Worm (Caenorhabditis elegans): Measurements from ENCODE around the gene C35D10.7.

Gene C35D10.7

ce11 chrIII:4856109-4856508 is at the start of gene C35D10.7:
Gene C35D10.7, plus strand, starts transcription at chrIII:4856193.
- TF ChIP-seq flt-1 (GFP tag; IDR thresholded peaks at IDR 0.05) = no peak
- no peak for TF ChIP-seq ref-1 (GFP tag; conservative IDR thresholded peaks at IDR 0.05)
- TF ChIP-seq cog-1 (tag; optimal IDR thresholded peaks at IDR 0.05) = no peak
- no peak for TF ChIP-seq tab-1 (GFP tag; IDR thresholded peaks at IDR 0.05)
- no peak for TF ChIP-seq ztf-23 (GFP tag; IDR thresholded peaks at IDR 0.05)
- TF ChIP-seq T22C8.4 (GFP tag; IDR thresholded peaks at IDR 0.05) = no peak
- no peak for TF ChIP-seq klf-2 (GFP tag; conservative IDR thresholded peaks at IDR 0.05)
- no peak for TF ChIP-seq med-1 (GFP tag; optimal IDR thresholded peaks at IDR 0.05; ENCODE audit: insufficient read depth)
- TF ChIP-seq ztf-29 (GFP tag; IDR thresholded peaks at IDR 0.05) = no peak

- TF ChIP-seq ref-1 (GFP tag; conservative IDR thresholded peaks at IDR 0.05) (no peak), med-1 (GFP tag; optimal IDR thresholded peaks at IDR 0.05; ENCODE audit: insufficient read depth) (no peak), flt-1 (GFP tag; IDR thresholded peaks at IDR 0.05) (no peak), cog-1 (tag; optimal IDR thresholded peaks at IDR 0.05) (no peak), klf-2 (GFP tag; conservative IDR thresholded peaks at IDR 0.05) (no peak), tab-1 (GFP tag; IDR thresholded peaks at IDR 0.05) (no peak), ztf-29 (GFP tag; IDR thresholded peaks at IDR 0.05) (no peak), ztf-23 (GFP tag; IDR thresholded peaks at IDR 0.05) (no peak)
Observed at ce11 chrIII:4806345-4806744, 49.6 kb upstream of the C35D10.7 start.

- TF ChIP-seq T22C8.4 (GFP tag; IDR thresholded peaks at IDR 0.05) (no peak), klf-2 (GFP tag; conservative IDR thresholded peaks at IDR 0.05) (no peak), ztf-29 (GFP tag; IDR thresholded peaks at IDR 0.05) (no peak), flt-1 (GFP tag; IDR thresholded peaks at IDR 0.05) (no peak), med-1 (GFP tag; optimal IDR thresholded peaks at IDR 0.05; ENCODE audit: insufficient read depth) (no peak), ref-1 (GFP tag; conservative IDR thresholded peaks at IDR 0.05) (no peak), ztf-23 (GFP tag; IDR thresholded peaks at IDR 0.05) (no peak), tab-1 (GFP tag; IDR thresholded peaks at IDR 0.05) (no peak)
Observed at ce11 chrIII:4808089-4808488, 47.9 kb upstream of the C35D10.7 start.

ce11 chrIII:4809526-4810153 is 46.4 kb upstream of the C35D10.7 start, which contains the start of gene pal-1:
Gene pal-1, minus strand, starts transcription at chrIII:4809576.
- TF ChIP-seq ref-1 (GFP tag; conservative IDR thresholded peaks at IDR 0.05) (no peak), med-1 (GFP tag; optimal IDR thresholded peaks at IDR 0.05; ENCODE audit: insufficient read depth) (no peak), cog-1 (tag; optimal IDR thresholded peaks at IDR 0.05) (no peak), klf-2 (GFP tag; conservative IDR thresholded peaks at IDR 0.05) (no peak), ztf-29 (GFP tag; IDR thresholded peaks at IDR 0.05) (no peak)

- TF ChIP-seq med-1 (GFP tag; optimal IDR thresholded peaks at IDR 0.05; ENCODE audit: insufficient read depth) = no peak
- TF ChIP-seq klf-2 (GFP tag; conservative IDR thresholded peaks at IDR 0.05) = no peak
- TF ChIP-seq ztf-23 (GFP tag; IDR thresholded peaks at IDR 0.05) = no peak
- no peak for TF ChIP-seq ref-1 (GFP tag; conservative IDR thresholded peaks at IDR 0.05)
- no peak for TF ChIP-seq cog-1 (tag; optimal IDR thresholded peaks at IDR 0.05)
- TF ChIP-seq ztf-29 (GFP tag; IDR thresholded peaks at IDR 0.05) = no peak
- no peak for TF ChIP-seq T22C8.4 (GFP tag; IDR thresholded peaks at IDR 0.05)
- TF ChIP-seq flt-1 (GFP tag; IDR thresholded peaks at IDR 0.05) = no peak
- TF ChIP-seq tab-1 (GFP tag; IDR thresholded peaks at IDR 0.05) = no peak
Observed at ce11 chrIII:4811195-4811594, 44.8 kb upstream of the C35D10.7 start, which contains the start of gene C38D4.7. Gene C38D4.7, minus strand, starts transcription at chrIII:4811295.

- TF ChIP-seq T22C8.4 (GFP tag; IDR thresholded peaks at IDR 0.05) = no peak
Observed at ce11 chrIII:4814730-4815129, 41.3 kb upstream of the C35D10.7 start, which contains the start of gene arl-6. Gene arl-6, minus strand, starts transcription at chrIII:4814830.

- TF ChIP-seq flt-1 (GFP tag; IDR thresholded peaks at IDR 0.05) = no peak
- TF ChIP-seq tab-1 (GFP tag; IDR thresholded peaks at IDR 0.05) = no peak
- TF ChIP-seq ref-1 (GFP tag; conservative IDR thresholded peaks at IDR 0.05) = no peak
- no peak for TF ChIP-seq med-1 (GFP tag; optimal IDR thresholded peaks at IDR 0.05; ENCODE audit: insufficient read depth)
- TF ChIP-seq klf-2 (GFP tag; conservative IDR thresholded peaks at IDR 0.05) = no peak
- no peak for TF ChIP-seq ztf-23 (GFP tag; IDR thresholded peaks at IDR 0.05)
- no peak for TF ChIP-seq T22C8.4 (GFP tag; IDR thresholded peaks at IDR 0.05)
- TF ChIP-seq ztf-29 (GFP tag; IDR thresholded peaks at IDR 0.05) = no peak
- no peak for TF ChIP-seq cog-1 (tag; optimal IDR thresholded peaks at IDR 0.05)
Observed at ce11 chrIII:4817240-4817639, 38.8 kb upstream of the C35D10.7 start, which contains the start of gene F26A1.4. Gene F26A1.4, plus strand, starts transcription at chrIII:4817540.

ce11 chrIII:4819843-4820242 is 36.1 kb upstream of the C35D10.7 start, which contains the start of gene F26A1.7:
Gene F26A1.7, minus strand, starts transcription at chrIII:4819943.
- TF ChIP-seq tab-1 (GFP tag; IDR thresholded peaks at IDR 0.05) (no peak), flt-1 (GFP tag; IDR thresholded peaks at IDR 0.05) (no peak), T22C8.4 (GFP tag; IDR thresholded peaks at IDR 0.05) (no peak), ztf-23 (GFP tag; IDR thresholded peaks at IDR 0.05) (no peak)

- TF ChIP-seq T22C8.4 (GFP tag; IDR thresholded peaks at IDR 0.05) (no peak), cog-1 (tag; optimal IDR thresholded peaks at IDR 0.05) (no peak)
Observed at ce11 chrIII:4822140-4822539, 33.9 kb upstream of the C35D10.7 start, which contains the start of gene F26A1.8. Gene F26A1.8, minus strand, starts transcription at chrIII:4822240.

ce11 chrIII:4826606-4827005 is 29.4 kb upstream of the C35D10.7 start, which contains the start of gene F26A1.3:
Gene F26A1.3, plus strand, starts transcription at chrIII:4826906.
- no peak for TF ChIP-seq ref-1 (GFP tag; conservative IDR thresholded peaks at IDR 0.05)
- TF ChIP-seq T22C8.4 (GFP tag; IDR thresholded peaks at IDR 0.05) = no peak
- no peak for TF ChIP-seq flt-1 (GFP tag; IDR thresholded peaks at IDR 0.05)
- no peak for TF ChIP-seq cog-1 (tag; optimal IDR thresholded peaks at IDR 0.05)
- no peak for TF ChIP-seq med-1 (GFP tag; optimal IDR thresholded peaks at IDR 0.05; ENCODE audit: insufficient read depth)
- no peak for TF ChIP-seq ztf-23 (GFP tag; IDR thresholded peaks at IDR 0.05)
- TF ChIP-seq ztf-29 (GFP tag; IDR thresholded peaks at IDR 0.05) = no peak
- no peak for TF ChIP-seq klf-2 (GFP tag; conservative IDR thresholded peaks at IDR 0.05)
- no peak for TF ChIP-seq tab-1 (GFP tag; IDR thresholded peaks at IDR 0.05)
